Fruit fly (Drosophila melanogaster): ENCODE measurements around the gene CG43348.

dm6 chr2L:1177522-1177921 lies 21.7 kb upstream of the CG43348 start, which contains the start of gene CG4896:
- TF ChIP-seq OdsH (GFP tag; optimal IDR thresholded peaks at IDR 0.05) (no peak), dmrt93B (GFP tag; optimal IDR thresholded peaks at IDR 0.05) (no peak), Hr83 (GFP tag; optimal IDR thresholded peaks at IDR 0.05; ENCODE audit: poor library complexity, severe bottlenecking) (peak; percentile 36), foxo (GFP tag; optimal IDR thresholded peaks at IDR 0.05) (no peak), CG9705 (GFP tag; optimal IDR thresholded peaks at IDR 0.05) (no peak)

Data from whole organism, wandering third instar larva.